Fruit fly (Drosophila melanogaster): ENCODE measurements around the gene mAChR-B.
"Not testable (repeated sequence)": the region's sequence is repeated elsewhere in the genome, so short reads cannot be mapped to it uniquely, and the experiment has no call there.

The mAChR-B gene

DNA sequence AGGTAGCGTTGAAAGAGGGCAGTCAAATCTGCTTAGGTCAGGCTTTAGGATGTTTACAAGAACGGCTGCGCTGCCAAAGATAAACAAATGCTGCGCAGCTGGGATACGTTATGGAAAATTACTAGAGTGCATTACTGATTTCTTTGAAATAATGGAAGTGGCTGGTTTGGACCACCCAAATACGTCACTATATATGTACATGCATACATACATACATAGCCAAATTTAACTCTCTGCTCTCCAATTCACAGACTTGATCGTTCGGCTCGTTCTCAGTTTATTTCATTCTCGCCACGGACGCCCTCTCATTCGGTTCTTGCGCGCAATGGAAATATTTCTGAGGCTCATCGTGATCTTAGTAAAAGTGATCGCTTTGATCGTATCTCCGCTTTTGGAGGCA is 34.7 kb downstream of the mAChR-B start, which contains the start of gene CG7900:
TSS of gene CG7900 (plus strand) at position 301 of the 400 bp plus-strand sequence.
- not testable (repeated sequence) for TF ChIP-seq CG8478, CTCF (optimal IDR thresholded peaks at IDR 0.05)

- TF ChIP-seq CTCF (optimal IDR thresholded peaks at IDR 0.05): peak in 1 of 2 experiments; percentile 33
- TF ChIP-seq CG8478 (optimal IDR thresholded peaks at IDR 0.05): no peak
These were observed 46.0 kb downstream of the mAChR-B start, which contains the start of gene puc for dm6 chr3R:8105088-8105542. puc (plus strand) TSS chr3R:8105332.

- TF ChIP-seq CTCF (optimal IDR thresholded peaks at IDR 0.05) (no peak), CG8478 (optimal IDR thresholded peaks at IDR 0.05) (no peak)
These were observed 47.0 kb downstream of the mAChR-B start for dm6 chr3R:8105839-8106718.

dm6 chr3R:8106909-8107841 is 48.1 kb downstream of the mAChR-B start:
- TF ChIP-seq CG8478 (optimal IDR thresholded peaks at IDR 0.05) (no peak), CTCF (optimal IDR thresholded peaks at IDR 0.05) (no peak)

- TF ChIP-seq CTCF (optimal IDR thresholded peaks at IDR 0.05): no peak
These were observed 49.7 kb downstream of the mAChR-B start for dm6 chr3R:8108770-8109169.

dm6 chr3R:8109782-8110181 is 50.7 kb downstream of the mAChR-B start:
- TF ChIP-seq CG8478 (optimal IDR thresholded peaks at IDR 0.05): no peak
- no peak for TF ChIP-seq CTCF (optimal IDR thresholded peaks at IDR 0.05)

- TF ChIP-seq CG8478 (optimal IDR thresholded peaks at IDR 0.05) (no peak), CTCF (optimal IDR thresholded peaks at IDR 0.05) (no peak)
These were observed 51.1 kb downstream of the mAChR-B start for dm6 chr3R:8110198-8110642.

- no peak for TF ChIP-seq CG8478 (optimal IDR thresholded peaks at IDR 0.05)
- no peak for TF ChIP-seq CTCF (optimal IDR thresholded peaks at IDR 0.05)
These were observed 51.9 kb downstream of the mAChR-B start for dm6 chr3R:8110951-8111350.

DNA sequence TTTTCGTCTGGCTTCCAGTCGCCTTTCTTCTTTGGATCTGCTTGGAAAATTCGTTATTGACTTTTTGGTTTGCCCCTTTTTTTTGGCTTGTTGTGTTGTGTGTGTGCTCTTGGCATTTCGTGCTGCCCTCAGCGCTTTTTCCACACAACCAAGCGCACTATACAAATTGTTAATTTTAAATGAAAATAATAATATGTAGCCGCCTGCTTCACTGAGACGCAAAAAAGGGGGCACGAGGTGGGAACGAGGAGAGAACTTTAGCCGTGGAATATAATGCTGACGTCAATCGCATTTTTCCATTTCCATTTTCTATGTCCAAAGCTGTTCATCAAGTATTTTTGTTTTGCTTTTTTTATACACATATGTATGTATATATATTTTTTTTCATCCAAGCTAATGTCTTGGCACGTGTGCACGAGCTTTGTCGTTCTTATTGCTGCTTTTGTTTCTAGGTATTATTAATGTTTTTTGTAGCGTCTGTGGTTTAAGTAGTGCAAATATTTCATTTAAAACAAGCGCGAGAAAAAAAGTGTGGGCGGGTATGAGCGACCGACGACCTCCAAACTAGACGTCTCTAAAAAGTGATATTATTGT is 52.8 kb downstream of the mAChR-B start:
- no peak for TF ChIP-seq CTCF (optimal IDR thresholded peaks at IDR 0.05)
- TF ChIP-seq CG8478 (optimal IDR thresholded peaks at IDR 0.05): no peak

DNA sequence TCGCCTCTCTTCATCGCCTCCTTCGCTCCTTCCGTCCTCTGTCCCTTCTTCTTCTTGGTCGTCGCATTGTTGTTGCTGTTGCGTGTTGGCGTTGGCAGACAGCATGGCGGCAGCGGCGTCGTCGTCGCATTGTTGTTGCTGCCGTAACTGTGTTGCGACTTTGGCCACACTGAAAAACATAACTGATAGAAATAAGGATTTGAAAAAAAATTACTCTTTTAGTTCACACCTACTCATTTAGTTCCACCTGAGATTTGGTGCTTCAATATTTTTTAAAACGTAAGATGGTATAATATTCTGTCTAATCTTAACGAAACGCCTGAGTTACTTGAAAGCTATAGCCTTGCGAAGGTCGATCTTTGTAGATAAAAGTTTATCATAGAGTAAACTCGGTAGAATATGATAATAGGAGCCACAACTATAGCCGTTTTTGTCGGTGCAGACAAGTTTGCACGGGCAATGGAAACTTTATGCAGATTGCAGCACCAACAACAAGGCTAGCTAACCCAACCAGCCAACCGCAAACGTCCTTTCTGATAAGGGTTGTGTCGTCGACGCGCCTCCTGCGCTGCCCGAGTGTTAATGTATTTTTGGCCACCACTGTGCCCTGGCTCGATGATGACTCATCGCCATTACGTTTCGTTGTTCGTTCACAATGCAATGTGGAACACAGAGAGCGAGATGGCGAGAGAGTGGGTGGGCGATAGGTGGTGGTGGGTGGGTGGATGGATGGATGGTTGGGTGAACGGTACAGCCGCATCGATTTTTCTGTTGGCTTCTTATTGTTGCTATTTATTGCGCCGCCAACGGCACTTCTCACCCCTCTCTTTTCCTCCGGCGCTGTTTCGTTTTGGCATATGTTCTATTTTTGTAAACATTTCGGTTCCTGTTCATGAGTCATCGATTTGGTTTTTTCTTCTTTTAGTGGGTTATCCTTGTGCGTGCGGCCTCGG is 54.1 kb downstream of the mAChR-B start:
- TF ChIP-seq CTCF (optimal IDR thresholded peaks at IDR 0.05): no peak
- no peak for TF ChIP-seq CG8478 (optimal IDR thresholded peaks at IDR 0.05)

DNA sequence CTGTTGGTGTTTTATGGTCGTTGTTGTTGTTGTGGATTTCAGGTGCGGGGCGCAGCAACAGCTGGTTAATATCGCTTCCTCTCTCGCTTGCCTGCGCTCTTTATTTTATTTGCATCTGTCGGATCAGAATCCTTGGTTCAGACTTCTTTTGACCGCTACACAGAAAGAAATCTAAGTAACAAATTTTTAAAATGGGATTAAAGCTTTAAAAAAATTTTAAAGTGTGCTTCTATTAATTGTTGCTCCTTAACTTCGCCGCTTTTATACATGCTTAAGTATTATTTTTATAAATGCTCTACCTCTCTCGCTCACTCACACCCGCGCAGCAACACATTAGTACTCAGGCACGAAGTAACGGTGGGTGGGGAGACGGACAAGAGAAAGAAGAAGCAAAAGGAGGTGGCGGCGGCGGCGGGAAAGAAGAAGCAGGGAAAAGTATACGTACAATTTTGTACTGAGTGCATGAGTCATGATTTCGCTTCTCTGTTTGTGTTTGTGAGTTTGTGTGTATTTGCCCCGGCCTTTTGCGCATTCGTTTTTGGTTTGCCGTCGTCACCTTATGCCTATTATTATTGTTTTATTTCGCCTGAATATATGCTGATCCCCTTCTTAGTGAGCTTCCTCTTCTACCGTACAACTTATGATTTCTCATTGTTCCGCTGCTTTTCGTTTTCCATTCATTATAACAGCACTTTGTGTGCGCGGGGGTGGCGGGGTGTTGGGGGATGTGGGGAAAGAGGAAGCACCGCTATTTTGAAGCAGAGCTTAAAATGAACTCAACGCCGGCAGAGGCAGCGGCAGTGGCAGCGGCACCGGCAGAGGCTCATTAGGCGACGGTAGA is 55.0 kb downstream of the mAChR-B start:
- TF ChIP-seq CTCF (optimal IDR thresholded peaks at IDR 0.05): no peak
- TF ChIP-seq CG8478 (optimal IDR thresholded peaks at IDR 0.05): no peak

- TF ChIP-seq CG8478 (optimal IDR thresholded peaks at IDR 0.05) (no peak), CTCF (optimal IDR thresholded peaks at IDR 0.05) (no peak)
These were observed 56.1 kb downstream of the mAChR-B start for dm6 chr3R:8115205-8115604.
